Worm (Caenorhabditis elegans) whole organism, midembryonic: ENCODE measurements around the gene cyp-37B1.

Experiments
- T22C8.4 ChIP-seq: fragments of 200-800 bp; sonication (Bioruptor generic); IDR thresholded peaks from 2 replicates; pipeline ENCODE4 v1.3.6; 2022; ENCODE audit warnings: missing genetic modification characterization, missing compliant biosample characterization
- cog-1 ChIP-seq: sonication (generic microtip); optimal IDR thresholded peaks from 2 replicates; lab custom pipeline; 2016; ENCODE audit warnings: missing genetic modification characterization, missing compliant biosample characterization
- flt-1 ChIP-seq: fragments of 200-800 bp; sonication (Bioruptor generic); IDR thresholded peaks from 2 replicates; pipeline ENCODE4 v1.3.6; 2022; ENCODE audit warnings: missing genetic modification characterization, missing compliant biosample characterization
- klf-2 ChIP-seq: fragments of 200-800 bp; sonication (Bioruptor generic); conservative IDR thresholded peaks from 2 replicates; pipeline ENCODE4 v1.3.6; 2022; ENCODE audit warnings: missing genetic modification reagents, missing genetic modification characterization, missing compliant biosample characterization
- med-1 ChIP-seq: sonication (generic microtip); optimal IDR thresholded peaks from 2 replicates; lab custom pipeline; 2017; ENCODE audit warnings: missing genetic modification characterization, mild to moderate bottlenecking, missing compliant biosample characterization, antibody characterized with exemption, missing genetic modification reagents; ENCODE audit not compliant: insufficient read depth
- ref-1 ChIP-seq: fragments of 200-800 bp; sonication (Bioruptor generic); conservative IDR thresholded peaks from 2 replicates; pipeline ENCODE4 v1.3.6; 2022; ENCODE audit warnings: missing genetic modification reagents, missing genetic modification characterization, missing compliant biosample characterization
- tab-1 ChIP-seq: fragments of 200-800 bp; sonication (Bioruptor generic); IDR thresholded peaks from 2 replicates; pipeline ENCODE4 v1.3.6; 2022; ENCODE audit warnings: missing genetic modification characterization, missing compliant biosample characterization
- ztf-23 ChIP-seq: fragments of 200-800 bp; sonication (Bioruptor generic); IDR thresholded peaks from 2 replicates; pipeline ENCODE4 v1.3.6; 2022; ENCODE audit warnings: missing genetic modification reagents, missing genetic modification characterization, missing compliant biosample characterization
- ztf-29 ChIP-seq: fragments of 200-800 bp; sonication (Bioruptor generic); IDR thresholded peaks from 2 replicates; pipeline ENCODE4 v1.3.6; 2022; ENCODE audit warnings: missing genetic modification reagents, missing genetic modification characterization, missing compliant biosample characterization

DNA sequence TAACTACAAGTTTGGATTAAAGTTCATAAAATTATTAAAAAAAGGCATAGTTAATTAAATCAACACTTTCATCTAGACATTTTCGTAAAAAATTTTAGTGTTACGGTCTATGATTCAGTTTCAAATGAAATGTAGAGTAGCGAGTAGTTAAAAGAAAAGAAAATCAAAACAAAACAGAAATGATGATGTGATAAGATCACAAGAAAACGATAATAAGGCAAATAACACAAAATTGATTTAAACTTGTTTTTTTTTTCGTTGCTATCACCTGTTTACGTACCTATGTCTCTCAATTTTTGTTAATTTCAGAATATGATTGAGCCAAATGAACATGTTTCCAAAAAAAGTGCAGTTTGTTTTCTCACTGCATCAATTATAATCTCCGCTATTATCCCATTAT, 48.0 kb upstream of the cyp-37B1 start, which contains the start of the genes F21H7.2 and F21H7.12:
- TF ChIP-seq tab-1 = no peak
- no peak for TF ChIP-seq ztf-23
- TF ChIP-seq T22C8.4 = no peak
- no peak for TF ChIP-seq ref-1 (GFP tag; lab: Robert Waterston, UW)
- no peak for TF ChIP-seq med-1 (GFP tag; lab: Kevin White, UChicago)
- TF ChIP-seq flt-1 (GFP tag; lab: Robert Waterston, UW) = no peak
- TF ChIP-seq cog-1 (tag; lab: Kevin White, UChicago) = no peak
- TF ChIP-seq ztf-29 = no peak
- no peak for TF ChIP-seq klf-2 (GFP tag; lab: Robert Waterston, UW)
